Worm (Caenorhabditis elegans) whole organism, early embryonic: ENCODE measurements around the gene F08G5.3.

ENCODE experiments used
- ama-1 ChIP-seq: fragments of 150-350 bp; optimal IDR thresholded peaks from 2 replicates; lab custom pipeline; 2014
- pes-1 ChIP-seq: fragments of 200-800 bp; sonication (Bioruptor generic); IDR thresholded peaks from 2 replicates; pipeline ENCODE4 v1.3.6; 2022; ENCODE audit warnings: missing genetic modification reagents, missing genetic modification characterization, missing compliant biosample characterization
- tbx-11 ChIP-seq: fragments of 200-800 bp; sonication (Bioruptor generic); IDR thresholded peaks from 2 replicates; pipeline ENCODE4 v1.3.6; 2022; ENCODE audit warnings: missing genetic modification characterization, missing compliant biosample characterization
- tbx-37 ChIP-seq: fragments of 200-800 bp; sonication (Bioruptor generic); conservative IDR thresholded peaks from 2 replicates; pipeline ENCODE4 v1.3.6; 2022; ENCODE audit warnings: missing genetic modification reagents, missing genetic modification characterization, missing compliant biosample characterization

DNA sequence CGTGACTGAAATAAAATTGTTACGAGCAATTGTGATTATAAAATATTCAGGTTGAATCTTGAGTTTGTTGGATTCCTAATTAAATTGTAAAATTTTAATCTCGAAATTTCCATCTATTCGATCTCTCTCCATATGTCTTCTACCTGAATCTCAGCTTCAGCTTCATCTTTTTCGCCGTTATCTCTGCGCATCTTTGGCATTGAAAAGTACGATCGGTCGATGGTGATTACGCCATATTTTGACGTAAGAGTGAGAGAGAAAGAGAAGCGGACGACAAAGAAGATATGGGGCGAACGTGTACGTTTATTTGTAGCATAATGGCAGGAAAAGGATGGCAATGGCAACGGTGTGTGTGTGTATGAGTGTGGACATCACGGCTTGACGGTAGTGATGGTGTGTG, 50.8 kb downstream of the F08G5.3 start:
- TF ChIP-seq ama-1 (lab: Kevin White, UChicago) (no peak), tbx-11 (no peak), tbx-37 (GFP tag; lab: Robert Waterston, UW) (no peak), pes-1 (GFP tag; lab: Robert Waterston, UW) (no peak)
